Worm (Caenorhabditis elegans) whole organism, L3 larva: ENCODE results near the gene cmd-1.

Experiments used
- R02D3.7 ChIP-seq: fragments of 150-350 bp; optimal IDR thresholded peaks from 2 replicates; lab custom pipeline; 2014; ENCODE audit warnings: missing biosample characterization, missing genetic modification characterization
- ZK546.5 ChIP-seq: sonication (generic microtip); optimal IDR thresholded peaks from 2 replicates; lab custom pipeline; 2017; ENCODE audit warnings: missing biosample characterization, missing genetic modification characterization
- aly-2 ChIP-seq: fragments of 150-350 bp; optimal IDR thresholded peaks from 2 replicates; lab custom pipeline; 2014; ENCODE audit warnings: missing biosample characterization, missing genetic modification characterization
- ceh-16 ChIP-seq: sonication (generic microtip); optimal IDR thresholded peaks from 2 replicates; lab custom pipeline; 2017; ENCODE audit warnings: missing biosample characterization, missing genetic modification characterization
- ceh-28 ChIP-seq: fragments of 150-350 bp; optimal IDR thresholded peaks from 2 replicates; lab custom pipeline; 2014; ENCODE audit warnings: missing biosample characterization, missing genetic modification reagents, missing genetic modification characterization
- ceh-82 ChIP-seq: fragments of 150-350 bp; optimal IDR thresholded peaks from 2 replicates; lab custom pipeline; 2014; ENCODE audit warnings: missing biosample characterization, missing genetic modification characterization
- daf-12 ChIP-seq: fragments of 150-350 bp; optimal IDR thresholded peaks from 2 replicates; lab custom pipeline; 2014; ENCODE audit warnings: missing biosample characterization, missing genetic modification reagents, missing genetic modification characterization
- egl-27 ChIP-seq: sonication (generic microtip); optimal IDR thresholded peaks from 4 replicates; lab custom pipeline; 2017; ENCODE audit warnings: missing biosample characterization, missing genetic modification reagents, missing genetic modification characterization
- egl-5 ChIP-seq: fragments of 150-350 bp; optimal IDR thresholded peaks from 2 replicates; lab custom pipeline; 2017; ENCODE audit warnings: missing biosample characterization, missing genetic modification reagents, missing genetic modification characterization, inconsistent platforms
- elt-2 ChIP-seq: sonication (generic microtip); optimal IDR thresholded peaks from 2 replicates; lab custom pipeline; 2016; ENCODE audit warnings: missing genetic modification reagents, mild to moderate bottlenecking, missing genetic modification characterization, missing compliant biosample characterization
- elt-3 ChIP-seq, 3 experiments: fragments of 150-350 bp in 1 of 3; sonication (generic microtip) in 2 of 3; optimal IDR thresholded peaks; 2 replicates in 2 of 3; 4 replicates in 1 of 3; lab custom pipeline; 2014 to 2017; ENCODE audit warnings: missing biosample characterization in 3 of 3, missing genetic modification characterization in 3 of 3
- fkh-2 ChIP-seq: fragments of 150-350 bp; optimal IDR thresholded peaks from 2 replicates; lab custom pipeline; 2014; ENCODE audit warnings: missing biosample characterization, missing genetic modification reagents, missing genetic modification characterization
- fos-1 ChIP-seq: fragments of 150-350 bp; optimal IDR thresholded peaks from 2 replicates; lab custom pipeline; 2014; ENCODE audit warnings: missing biosample characterization, missing genetic modification characterization
- hmg-11 ChIP-seq: sonication (generic microtip); optimal IDR thresholded peaks from 2 replicates; lab custom pipeline; 2016; ENCODE audit warnings: missing genetic modification characterization, missing compliant biosample characterization
- lin-15B ChIP-seq: fragments of 150-350 bp; optimal IDR thresholded peaks from 2 replicates; lab custom pipeline; 2014; ENCODE audit warnings: missing biosample characterization, missing genetic modification characterization
- lsy-12 ChIP-seq: sonication (generic microtip); optimal IDR thresholded peaks from 2 replicates; lab custom pipeline; 2016; ENCODE audit warnings: mild to moderate bottlenecking, missing genetic modification characterization, missing compliant biosample characterization
- mdl-1 ChIP-seq: fragments of 150-350 bp; optimal IDR thresholded peaks from 2 replicates; lab custom pipeline; 2014; ENCODE audit warnings: missing biosample characterization, missing genetic modification characterization
- nfya-1 ChIP-seq: sonication (generic microtip); optimal IDR thresholded peaks from 2 replicates; lab custom pipeline; 2017; ENCODE audit warnings: missing genetic modification characterization, mild to moderate bottlenecking, missing compliant biosample characterization, antibody characterized with exemption, moderate library complexity; ENCODE audit not compliant: insufficient read depth
- nhr-11 ChIP-seq: fragments of 150-350 bp; optimal IDR thresholded peaks from 2 replicates; lab custom pipeline; 2014; ENCODE audit warnings: missing biosample characterization, missing genetic modification characterization
- nhr-23 ChIP-seq: fragments of 150-350 bp; optimal IDR thresholded peaks from 2 replicates; lab custom pipeline; 2014; ENCODE audit warnings: missing biosample characterization, missing genetic modification reagents, missing genetic modification characterization
- nhr-43 ChIP-seq: sonication (generic microtip); optimal IDR thresholded peaks from 2 replicates; lab custom pipeline; 2016; ENCODE audit warnings: mild to moderate bottlenecking, missing genetic modification characterization, missing compliant biosample characterization; ENCODE audit not compliant: poor library complexity, severe bottlenecking
- pha-4 ChIP-seq: fragments of 150-350 bp; optimal IDR thresholded peaks from 2 replicates; lab custom pipeline; 2014; ENCODE audit warnings: missing biosample characterization, missing genetic modification reagents, missing genetic modification characterization
- pqm-1 ChIP-seq: fragments of 150-350 bp; optimal IDR thresholded peaks from 2 replicates; lab custom pipeline; 2017; ENCODE audit warnings: missing biosample characterization, missing genetic modification characterization, inconsistent platforms
- sea-2 ChIP-seq: fragments of 150-350 bp; sonication (generic microtip); optimal IDR thresholded peaks from 4 replicates; lab custom pipeline; 2014; ENCODE audit warnings: missing biosample characterization, missing genetic modification reagents, missing genetic modification characterization
- skn-1 ChIP-seq: fragments of 150-350 bp; optimal IDR thresholded peaks from 2 replicates; lab custom pipeline; 2014; ENCODE audit warnings: missing biosample characterization, missing genetic modification characterization
- snpc-4 ChIP-seq: fragments of 150-350 bp; optimal IDR thresholded peaks from 2 replicates; lab custom pipeline; 2014; ENCODE audit warnings: missing biosample characterization, missing genetic modification characterization
- unc-39 ChIP-seq: sonication (generic microtip); optimal IDR thresholded peaks from 4 replicates; lab custom pipeline; 2017; ENCODE audit warnings: missing biosample characterization, missing genetic modification characterization
- zag-1 ChIP-seq: fragments of 150-350 bp; optimal IDR thresholded peaks from 2 replicates; lab custom pipeline; 2014; ENCODE audit warnings: missing biosample characterization, missing genetic modification characterization
- ztf-4 ChIP-seq: fragments of 150-350 bp; optimal IDR thresholded peaks from 2 replicates; lab custom pipeline; 2014; ENCODE audit warnings: missing biosample characterization, missing genetic modification characterization

Gene cmd-1

DNA sequence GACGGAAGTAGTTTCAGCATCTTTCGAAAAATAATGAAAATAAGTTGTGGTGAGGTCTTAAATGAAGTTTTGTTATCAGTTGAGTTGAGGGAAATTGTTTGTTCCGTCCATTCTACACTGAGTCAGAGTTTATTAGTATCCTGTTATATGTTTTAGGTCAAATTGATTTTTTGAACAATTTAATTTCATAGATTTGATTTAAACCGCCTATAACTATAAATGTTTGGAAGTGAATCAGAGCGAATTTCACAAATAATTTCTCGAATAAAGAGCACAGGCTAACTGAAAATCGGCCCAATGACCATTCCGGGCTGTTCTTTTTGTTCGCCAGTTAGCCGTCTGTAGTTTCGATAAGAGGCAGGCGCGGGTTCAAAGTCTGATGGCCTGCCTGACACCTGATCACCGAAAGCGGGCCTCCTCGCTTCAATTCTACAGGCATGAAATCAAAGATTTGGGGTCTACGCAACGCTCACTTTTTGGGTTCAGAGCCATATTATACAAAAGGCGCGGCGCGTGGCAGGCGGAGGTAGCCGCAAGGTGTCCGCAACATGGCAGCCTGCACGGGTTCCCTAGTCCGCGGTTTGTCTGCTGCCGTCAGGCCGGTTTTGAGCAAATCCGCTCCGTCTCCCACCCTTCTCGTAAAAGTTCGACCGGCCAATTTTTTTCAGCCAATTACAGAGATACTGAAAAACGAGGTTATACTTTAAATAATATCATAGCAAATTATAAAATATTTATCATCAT, 24.0 kb upstream of the cmd-1 start, which contains the start of gene W07B8.4:
Gene W07B8.4 (minus strand): TSS at position 51 of the 744 bp plus-strand sequence.
- TF ChIP-seq ceh-82 (tag; lab: Kevin White, UChicago) (no peak), nhr-23 (tag; lab: Kevin White, UChicago) (no peak), fos-1 (tag; lab: Kevin White, UChicago) (no peak), ceh-16 (no peak), unc-39 (tag; lab: Kevin White, UChicago) (no peak), aly-2 (tag; lab: Kevin White, UChicago) (no peak), elt-2 (tag; lab: Kevin White, UChicago) (peak; percentile 49)

DNA sequence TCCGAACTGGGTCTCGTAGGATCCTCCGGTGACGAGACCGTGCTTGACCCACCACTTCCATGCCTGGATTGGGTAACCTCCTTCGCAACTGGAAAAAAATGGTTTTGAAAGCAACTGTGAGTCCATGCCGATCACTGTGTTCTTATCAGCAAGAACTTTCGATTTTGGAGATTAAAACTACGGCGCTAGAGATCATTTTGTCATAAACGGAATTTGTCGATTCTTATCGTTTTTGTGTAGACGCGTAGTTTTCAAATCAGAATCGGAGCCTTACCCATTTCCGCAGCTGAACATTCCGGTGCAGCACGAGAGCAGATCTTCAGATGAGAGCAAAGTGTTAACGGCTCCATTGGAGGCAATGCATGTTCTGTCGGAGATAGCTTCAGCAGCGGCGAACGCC, 22.8 kb upstream of the cmd-1 start:
- no peak for TF ChIP-seq R02D3.7 (tag; lab: Kevin White, UChicago)
- TF ChIP-seq skn-1 (tag; lab: Kevin White, UChicago), result no peak
- TF ChIP-seq daf-12 (tag; lab: Kevin White, UChicago), result no peak
- TF ChIP-seq ZK546.5, result no peak
- TF ChIP-seq elt-2 (tag; lab: Kevin White, UChicago), result peak; percentile 3
- peak; percentile 13 for TF ChIP-seq pqm-1 (tag; lab: Kevin White, UChicago)

DNA sequence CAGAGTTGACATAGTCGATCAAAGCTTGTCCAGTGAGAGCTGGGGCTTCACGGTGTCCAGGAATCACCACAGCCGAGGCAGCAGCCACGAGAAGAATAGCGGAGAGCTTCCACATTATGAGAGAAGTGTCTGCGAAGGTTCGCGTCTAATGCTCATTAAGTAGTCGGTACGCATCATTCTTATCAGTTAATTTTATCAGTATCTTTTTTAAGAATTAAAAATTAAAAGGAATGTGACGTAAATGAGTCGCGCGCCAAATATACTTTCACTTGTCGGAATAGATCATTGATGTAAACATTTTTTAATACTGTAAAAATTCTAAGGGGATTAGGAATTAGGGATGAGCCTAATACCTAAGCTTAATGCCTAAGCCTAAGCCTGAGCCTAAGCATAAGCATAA, 22.2 kb upstream of the cmd-1 start, which contains the start of gene cpr-5:
Gene cpr-5 (minus strand): TSS at position 197 of the 400 bp plus-strand sequence.
- TF ChIP-seq elt-2 (tag; lab: Kevin White, UChicago), result peak; percentile 84
- peak; percentile 32 for TF ChIP-seq pqm-1 (tag; lab: Kevin White, UChicago)
- no peak for TF ChIP-seq snpc-4

ce11 chrV:1134302-1134701, 21.8 kb upstream of the cmd-1 start, which contains the start of gene cpr-8:
Gene cpr-8 (plus strand): TSS chrV:1134602.
- TF ChIP-seq ztf-4 (tag; lab: Kevin White, UChicago) (no peak), pha-4 (tag; lab: Kevin White, UChicago) (no peak), mdl-1 (no peak), fos-1 (tag; lab: Kevin White, UChicago) (no peak), lin-15B (tag; lab: Kevin White, UChicago) (no peak), fkh-2 (no peak)

DNA sequence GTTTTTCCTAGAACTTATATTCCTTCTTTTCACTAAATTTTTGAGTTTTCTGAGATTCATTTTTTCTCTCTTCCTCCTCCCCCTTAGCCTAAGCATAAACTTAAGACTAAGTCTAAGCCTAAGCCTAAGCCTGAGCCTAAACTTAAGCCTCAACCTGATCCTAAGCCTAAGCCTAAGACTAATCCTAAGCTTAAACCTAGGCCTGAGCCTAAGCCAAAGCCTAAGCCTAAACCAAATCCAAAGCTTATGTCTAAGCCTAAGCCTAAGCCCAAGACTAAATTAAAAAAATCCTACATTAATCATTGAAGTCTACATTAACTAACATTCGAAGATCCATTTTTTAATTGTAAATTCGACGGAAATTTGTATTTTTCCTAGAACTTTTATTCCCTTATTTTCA, 15.3 kb upstream of the cmd-1 start:
- TF ChIP-seq skn-1 (tag; lab: Kevin White, UChicago) (no peak), aly-2 (tag; lab: Kevin White, UChicago) (no peak), egl-5 (tag; lab: Kevin White, UChicago) (no peak), fkh-2 (no peak), egl-27 (no peak), mdl-1 (no peak), nfya-1 (tag; lab: Kevin White, UChicago) (no peak), fos-1 (tag; lab: Kevin White, UChicago) (no peak), ceh-28 (no peak), elt-3 (tag; optimal IDR thresholded peaks at IDR 0.05; lab: Kevin White, UChicago) (no peak), lin-15B (tag; lab: Kevin White, UChicago) (no peak)

DNA sequence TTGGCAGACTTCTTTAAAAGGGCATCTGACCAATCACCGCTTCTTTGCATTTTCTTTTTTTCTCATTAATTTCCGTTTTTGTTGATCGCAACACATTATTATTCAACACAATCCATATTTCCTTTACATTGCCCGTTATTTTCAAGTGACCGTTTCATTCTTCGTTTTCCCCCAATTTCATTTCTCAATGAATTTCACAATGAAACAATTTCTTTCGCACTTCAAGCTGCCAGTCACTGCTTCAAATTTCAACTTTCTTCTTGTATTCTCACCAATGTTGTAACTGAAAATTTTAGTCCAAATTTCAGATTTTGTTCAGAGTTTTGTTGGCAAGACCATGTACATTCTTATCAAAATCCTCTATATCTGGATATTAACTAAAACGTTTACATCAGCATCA, 14.6 kb upstream of the cmd-1 start, which contains the start of gene cutl-22:
Gene cutl-22 (plus strand): TSS at position 301 of the 400 bp plus-strand sequence.
- no peak for TF ChIP-seq fos-1 (tag; lab: Kevin White, UChicago)
- no peak for TF ChIP-seq sea-2 (GFP tag; lab: Kevin White, UChicago)
- TF ChIP-seq nhr-23 (tag; lab: Kevin White, UChicago), result no peak
- no peak for TF ChIP-seq nhr-43
- no peak for TF ChIP-seq snpc-4
- no peak for TF ChIP-seq fkh-2

ce11 chrV:1142251-1142650, 13.8 kb upstream of the cmd-1 start:
- TF ChIP-seq ZK546.5 (no peak), mdl-1 (no peak), skn-1 (tag; lab: Kevin White, UChicago) (no peak), hmg-11 (no peak), nhr-11 (no peak), zag-1 (no peak), ztf-4 (tag; lab: Kevin White, UChicago) (no peak), lsy-12 (tag; lab: Kevin White, UChicago) (no peak), egl-5 (tag; lab: Kevin White, UChicago) (no peak)
